Worm (Caenorhabditis elegans) whole organism, midembryonic: ENCODE measurements around the gene W04H10.1.

ENCODE experiments used
- T22C8.4 ChIP-seq: fragments of 200-800 bp; sonication (Bioruptor generic); IDR thresholded peaks from 2 replicates; pipeline ENCODE4 v1.3.6; 2022; ENCODE audit warnings: missing genetic modification characterization, missing compliant biosample characterization
- cog-1 ChIP-seq: sonication (generic microtip); optimal IDR thresholded peaks from 2 replicates; lab custom pipeline; 2016; ENCODE audit warnings: missing genetic modification characterization, missing compliant biosample characterization
- flt-1 ChIP-seq: fragments of 200-800 bp; sonication (Bioruptor generic); IDR thresholded peaks from 2 replicates; pipeline ENCODE4 v1.3.6; 2022; ENCODE audit warnings: missing genetic modification characterization, missing compliant biosample characterization
- klf-2 ChIP-seq: fragments of 200-800 bp; sonication (Bioruptor generic); conservative IDR thresholded peaks from 2 replicates; pipeline ENCODE4 v1.3.6; 2022; ENCODE audit warnings: missing genetic modification reagents, missing genetic modification characterization, missing compliant biosample characterization
- med-1 ChIP-seq: sonication (generic microtip); optimal IDR thresholded peaks from 2 replicates; lab custom pipeline; 2017; ENCODE audit warnings: missing genetic modification characterization, mild to moderate bottlenecking, missing compliant biosample characterization, antibody characterized with exemption, missing genetic modification reagents; ENCODE audit not compliant: insufficient read depth
- ref-1 ChIP-seq: fragments of 200-800 bp; sonication (Bioruptor generic); conservative IDR thresholded peaks from 2 replicates; pipeline ENCODE4 v1.3.6; 2022; ENCODE audit warnings: missing genetic modification reagents, missing genetic modification characterization, missing compliant biosample characterization
- tab-1 ChIP-seq: fragments of 200-800 bp; sonication (Bioruptor generic); IDR thresholded peaks from 2 replicates; pipeline ENCODE4 v1.3.6; 2022; ENCODE audit warnings: missing genetic modification characterization, missing compliant biosample characterization
- ztf-23 ChIP-seq: fragments of 200-800 bp; sonication (Bioruptor generic); IDR thresholded peaks from 2 replicates; pipeline ENCODE4 v1.3.6; 2022; ENCODE audit warnings: missing genetic modification reagents, missing genetic modification characterization, missing compliant biosample characterization
- ztf-29 ChIP-seq: fragments of 200-800 bp; sonication (Bioruptor generic); IDR thresholded peaks from 2 replicates; pipeline ENCODE4 v1.3.6; 2022; ENCODE audit warnings: missing genetic modification reagents, missing genetic modification characterization, missing compliant biosample characterization

The W04H10.1 gene

DNA sequence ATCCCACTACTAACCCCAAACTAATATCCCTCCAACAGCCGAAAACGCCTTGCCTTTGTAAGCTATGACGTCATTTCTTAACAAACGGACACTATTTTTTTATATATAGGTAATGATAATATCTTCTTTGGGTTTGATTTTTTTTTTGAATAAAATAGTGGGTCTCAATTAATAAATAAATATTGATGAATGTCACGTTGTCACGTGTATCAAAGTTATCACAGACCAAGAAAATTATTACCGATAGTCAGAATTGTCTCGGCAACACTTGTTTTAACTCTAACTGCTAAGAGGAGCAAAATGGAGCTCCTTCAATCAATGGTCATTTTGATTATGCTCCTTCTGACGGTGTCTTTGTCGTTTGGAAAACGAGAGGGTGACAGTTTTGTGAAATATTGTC, 25.1 kb downstream of the W04H10.1 start, which contains the start of gene T04B8.1:
Gene T04B8.1 (plus strand): TSS at position 301 of the 400 bp plus-strand sequence.
- TF ChIP-seq klf-2 (GFP tag; lab: Robert Waterston, UW) (no peak), flt-1 (GFP tag; lab: Robert Waterston, UW) (no peak), ztf-29 (GFP tag; lab: Robert Waterston, UW) (no peak)

- no peak for TF ChIP-seq flt-1 (GFP tag; lab: Robert Waterston, UW)
- TF ChIP-seq med-1 (GFP tag; lab: Kevin White, UChicago), result no peak
- no peak for TF ChIP-seq tab-1 (GFP tag; lab: Robert Waterston, UW)
- no peak for TF ChIP-seq ref-1 (GFP tag; lab: Robert Waterston, UW)
- TF ChIP-seq T22C8.4 (GFP tag; lab: Robert Waterston, UW), result no peak
- no peak for TF ChIP-seq ztf-23 (GFP tag; lab: Robert Waterston, UW)
- no peak for TF ChIP-seq klf-2 (GFP tag; lab: Robert Waterston, UW)
- no peak for TF ChIP-seq cog-1 (tag; lab: Kevin White, UChicago)
These were observed 30.6 kb downstream of the W04H10.1 start, which contains the start of gene K07E8.6 for ce11 chrII:639467-639866. TSS of gene K07E8.6 (minus strand) at chrII:639567.

DNA sequence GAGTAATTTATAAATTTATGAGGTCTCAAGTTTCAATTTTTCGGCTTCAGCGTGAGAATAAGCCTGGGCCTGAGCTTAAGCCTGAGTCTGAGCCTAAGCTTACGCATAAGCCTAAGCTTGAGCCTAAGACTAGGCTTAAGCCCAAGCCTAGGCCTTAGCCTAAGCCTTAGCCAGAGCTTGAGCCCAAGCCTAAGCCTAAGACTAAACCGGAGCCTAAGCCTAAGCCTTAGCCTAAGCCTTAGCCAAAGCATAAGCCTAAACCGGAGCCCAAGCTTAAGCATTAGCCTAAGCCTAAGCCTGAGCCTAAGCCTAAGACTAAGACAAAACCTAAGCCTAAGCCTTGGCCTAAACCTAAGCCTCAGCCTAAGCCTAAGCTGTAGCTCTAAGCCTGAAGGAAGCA, 34.9 kb downstream of the W04H10.1 start:
- TF ChIP-seq ztf-23 (GFP tag; lab: Robert Waterston, UW), result no peak
- TF ChIP-seq ztf-29 (GFP tag; lab: Robert Waterston, UW), result 0 out of 2 replicates have a peak, but pooled peaks have one; percentile 20

ce11 chrII:650321-651005, 41.6 kb downstream of the W04H10.1 start, which contains the start of the genes K07E8.7 and frpr-14:
TSS of gene K07E8.7 (minus strand) at chrII:650367.
TSS of gene frpr-14 (plus strand) at chrII:650955.
- TF ChIP-seq tab-1 (GFP tag; lab: Robert Waterston, UW) (0 out of 2 replicates have a peak, but pooled peaks have one; percentile 16), T22C8.4 (GFP tag; lab: Robert Waterston, UW) (no peak)

ce11 chrII:651324-651723, 42.5 kb downstream of the W04H10.1 start:
- peak; percentile 29; the same call in 1 of the 2 replicates for TF ChIP-seq ztf-29 (GFP tag; lab: Robert Waterston, UW)
- TF ChIP-seq flt-1 (GFP tag; lab: Robert Waterston, UW), result no peak

DNA sequence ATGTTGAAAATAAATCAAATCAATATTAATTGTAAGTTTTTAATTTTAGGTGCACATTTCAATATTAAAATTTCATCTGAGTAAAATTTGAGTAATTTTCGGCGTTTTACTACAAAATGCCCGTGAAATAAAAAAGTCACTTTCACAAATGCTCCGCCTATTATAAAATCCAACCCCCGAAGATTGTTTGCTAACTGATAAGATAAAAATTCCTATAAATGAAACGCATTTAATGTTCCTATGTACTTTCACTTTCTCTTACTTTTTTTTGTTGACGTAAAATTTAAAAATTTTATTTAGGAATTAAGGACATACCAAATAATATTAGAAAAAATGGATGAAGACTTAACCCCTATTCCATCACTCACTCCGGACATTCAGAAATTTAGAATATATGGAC, 49.5 kb downstream of the W04H10.1 start, which contains the start of gene sdz-24:
Gene sdz-24 (plus strand): TSS at position 301 of the 400 bp plus-strand sequence.
- no peak for TF ChIP-seq ztf-29 (GFP tag; lab: Robert Waterston, UW)
